Worm (Caenorhabditis elegans) whole organism, mixed stage, embryonic: ENCODE results near the gene C34C12.6.
A peak's percentile ranks its signal among the peaks of the same experiment; 100 is the strongest.

Source experiments
- M03D4.4 ChIP-seq: sonication (generic microtip); optimal IDR thresholded peaks from 2 replicates; lab custom pipeline; 2017; ENCODE audit warnings: mild to moderate bottlenecking, missing genetic modification characterization, missing compliant biosample characterization
- bed-3 ChIP-seq: fragments of 200-800 bp; sonication (Bioruptor generic); optimal IDR thresholded peaks from 3 replicates; lab custom pipeline; 2018; ENCODE audit warnings: mild to moderate bottlenecking, missing genetic modification characterization, moderate library complexity, missing compliant biosample characterization
- blmp-1 ChIP-seq: fragments of 150-350 bp; optimal IDR thresholded peaks from 2 replicates; lab custom pipeline; 2014; ENCODE audit warnings: missing biosample characterization, missing genetic modification characterization
- ceh-39 ChIP-seq: fragments of 150-350 bp; optimal IDR thresholded peaks from 2 replicates; lab custom pipeline; 2014; ENCODE audit warnings: missing biosample characterization, missing genetic modification characterization
- ceh-43 ChIP-seq: fragments of 200-800 bp; sonication (Bioruptor generic); optimal IDR thresholded peaks from 2 replicates; lab custom pipeline; 2018; ENCODE audit warnings: mild to moderate bottlenecking, missing genetic modification characterization, moderate library complexity, missing compliant biosample characterization
- ceh-83 ChIP-seq: fragments of 200-800 bp; sonication (Bioruptor generic); optimal IDR thresholded peaks from 2 replicates; lab custom pipeline; 2018; ENCODE audit warnings: mild to moderate bottlenecking, missing genetic modification characterization, missing compliant biosample characterization
- ces-1 ChIP-seq: fragments of 150-350 bp; optimal IDR thresholded peaks from 2 replicates; lab custom pipeline; 2014; ENCODE audit warnings: missing biosample characterization, missing genetic modification reagents, missing genetic modification characterization
- cnd-1 ChIP-seq: fragments of 200-800 bp; sonication (Bioruptor generic); optimal IDR thresholded peaks from 2 replicates; lab custom pipeline; 2018; ENCODE audit warnings: mild to moderate bottlenecking, missing genetic modification characterization, missing compliant biosample characterization
- drap-1 ChIP-seq: fragments of 200-800 bp; sonication (Bioruptor generic); optimal IDR thresholded peaks from 3 replicates; lab custom pipeline; 2018; ENCODE audit warnings: mild to moderate bottlenecking, missing genetic modification characterization, missing compliant biosample characterization
- elt-1 ChIP-seq: sonication (generic microtip); optimal IDR thresholded peaks from 2 replicates; lab custom pipeline; 2017; ENCODE audit warnings: missing genetic modification characterization, mild to moderate bottlenecking, missing compliant biosample characterization, antibody characterized with exemption, moderate library complexity, borderline replicate concordance; ENCODE audit not compliant: insufficient read depth
- elt-3 ChIP-seq: fragments of 150-350 bp; optimal IDR thresholded peaks from 2 replicates; lab custom pipeline; 2014; ENCODE audit warnings: missing biosample characterization, missing genetic modification characterization
- flh-1 ChIP-seq: fragments of 200-800 bp; sonication (Bioruptor generic); optimal IDR thresholded peaks from 2 replicates; lab custom pipeline; 2018; ENCODE audit warnings: mild to moderate bottlenecking, missing genetic modification characterization, moderate library complexity, missing compliant biosample characterization
- ham-2 ChIP-seq: fragments of 200-800 bp; sonication (Bioruptor generic); optimal IDR thresholded peaks from 2 replicates; lab custom pipeline; 2018; ENCODE audit warnings: mild to moderate bottlenecking, missing genetic modification characterization, missing compliant biosample characterization
- hlh-1 ChIP-seq: fragments of 150-350 bp; optimal IDR thresholded peaks from 2 replicates; lab custom pipeline; 2014; ENCODE audit warnings: missing biosample characterization, missing genetic modification reagents, missing genetic modification characterization
- lin-13 ChIP-seq: fragments of 150-350 bp; optimal IDR thresholded peaks from 2 replicates; lab custom pipeline; 2014; ENCODE audit warnings: missing biosample characterization, missing genetic modification characterization
- lin-32 ChIP-seq: fragments of 200-800 bp; sonication (Bioruptor generic); optimal IDR thresholded peaks from 2 replicates; lab custom pipeline; 2018; ENCODE audit warnings: mild to moderate bottlenecking, missing genetic modification characterization, missing compliant biosample characterization
- lsy-2 ChIP-seq: fragments of 150-350 bp; optimal IDR thresholded peaks from 2 replicates; lab custom pipeline; 2014; ENCODE audit warnings: missing biosample characterization, missing genetic modification characterization
- mab-5 ChIP-seq: fragments of 150-350 bp; optimal IDR thresholded peaks from 2 replicates; lab custom pipeline; 2014; ENCODE audit warnings: missing biosample characterization, missing genetic modification characterization
- mep-1 ChIP-seq: fragments of 150-350 bp; optimal IDR thresholded peaks from 2 replicates; lab custom pipeline; 2017; ENCODE audit warnings: missing biosample characterization, missing genetic modification reagents, missing genetic modification characterization, inconsistent platforms
- mls-2 ChIP-seq: sonication (generic microtip); optimal IDR thresholded peaks from 2 replicates; lab custom pipeline; 2016; ENCODE audit warnings: mild to moderate bottlenecking, missing genetic modification characterization, moderate library complexity, missing compliant biosample characterization
- nhr-12 ChIP-seq: fragments of 150-350 bp; optimal IDR thresholded peaks from 2 replicates; lab custom pipeline; 2014; ENCODE audit warnings: missing biosample characterization, missing genetic modification characterization
- nhr-2 ChIP-seq: fragments of 150-350 bp; optimal IDR thresholded peaks from 2 replicates; lab custom pipeline; 2014; ENCODE audit warnings: missing biosample characterization, missing genetic modification characterization
- nhr-237 ChIP-seq: fragments of 150-350 bp; optimal IDR thresholded peaks from 2 replicates; lab custom pipeline; 2014; ENCODE audit warnings: missing biosample characterization, missing genetic modification characterization
- nhr-28 ChIP-seq: fragments of 150-350 bp; optimal IDR thresholded peaks from 2 replicates; lab custom pipeline; 2014; ENCODE audit warnings: missing biosample characterization, missing genetic modification characterization
- nhr-76 ChIP-seq: sonication (generic microtip); optimal IDR thresholded peaks from 2 replicates; lab custom pipeline; 2017; ENCODE audit warnings: missing biosample characterization, missing genetic modification characterization
- pha-4 ChIP-seq: fragments of 150-350 bp; optimal IDR thresholded peaks from 2 replicates; lab custom pipeline; 2018; ENCODE audit warnings: missing biosample characterization, missing genetic modification reagents, missing genetic modification characterization
- sem-2 ChIP-seq: fragments of 200-800 bp; sonication (Bioruptor generic); optimal IDR thresholded peaks from 2 replicates; lab custom pipeline; 2018; ENCODE audit warnings: mild to moderate bottlenecking, missing genetic modification characterization, missing compliant biosample characterization
- snpc-4 ChIP-seq: fragments of 150-350 bp; optimal IDR thresholded peaks from 2 replicates; lab custom pipeline; 2014; ENCODE audit warnings: missing biosample characterization, missing genetic modification characterization
- sptf-1 ChIP-seq: sonication (generic microtip); optimal IDR thresholded peaks from 2 replicates; lab custom pipeline; 2017; ENCODE audit warnings: mild to moderate bottlenecking, missing genetic modification characterization, moderate library complexity, missing compliant biosample characterization
- tbx-8 ChIP-seq: fragments of 200-800 bp; sonication (Bioruptor generic); optimal IDR thresholded peaks from 2 replicates; lab custom pipeline; 2018; ENCODE audit warnings: mild to moderate bottlenecking, missing genetic modification characterization, moderate library complexity, missing compliant biosample characterization
- unc-120 ChIP-seq: sonication (generic microtip); optimal IDR thresholded peaks from 2 replicates; lab custom pipeline; 2017; ENCODE audit warnings: missing genetic modification characterization, missing compliant biosample characterization; ENCODE audit not compliant: poor library complexity, severe bottlenecking
- unc-39 ChIP-seq: fragments of 150-350 bp; optimal IDR thresholded peaks from 2 replicates; lab custom pipeline; 2014; ENCODE audit warnings: missing biosample characterization, missing genetic modification characterization
- unc-62 ChIP-seq: fragments of 150-350 bp; optimal IDR thresholded peaks from 2 replicates; lab custom pipeline; 2014; ENCODE audit warnings: missing biosample characterization, missing genetic modification reagents, missing genetic modification characterization
- zip-8 ChIP-seq: fragments of 150-350 bp; optimal IDR thresholded peaks from 2 replicates; lab custom pipeline; 2014; ENCODE audit warnings: missing biosample characterization, missing genetic modification characterization
- ztf-11 ChIP-seq: fragments of 150-350 bp; optimal IDR thresholded peaks from 2 replicates; lab custom pipeline; 2014; ENCODE audit warnings: missing biosample characterization, missing genetic modification characterization

Gene C34C12.6

DNA sequence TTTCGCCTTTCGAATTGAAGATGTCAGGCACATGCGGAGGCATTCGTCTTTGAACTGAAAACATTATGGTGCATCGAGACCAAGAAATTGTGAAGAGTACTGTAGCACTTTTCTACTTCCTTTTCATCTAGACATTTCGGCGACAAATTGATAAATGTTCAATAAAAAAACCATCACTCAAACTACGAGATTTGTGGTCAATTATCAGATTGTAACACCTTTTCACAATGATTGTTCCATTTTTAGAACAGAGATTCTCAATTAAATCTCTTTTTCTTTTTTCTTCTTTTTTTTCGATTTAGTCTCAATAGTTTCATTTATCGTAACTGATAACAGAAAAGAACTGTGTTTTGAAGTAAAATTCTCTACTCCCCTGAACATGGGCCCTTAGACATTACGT is 3.7 kb downstream of the C34C12.6 start:
- TF ChIP-seq blmp-1 (no peak), zip-8 (tag; lab: Kevin White, UChicago) (peak; percentile 61), lin-13 (tag; lab: Kevin White, UChicago) (no peak)

- TF ChIP-seq ceh-43 (GFP tag; lab: Kevin White, UChicago) = no peak
- TF ChIP-seq pha-4 (tag; lab: Kevin White, UChicago) = no peak
- no peak for TF ChIP-seq lin-32 (GFP tag; lab: Kevin White, UChicago)
- TF ChIP-seq, all 35 proteins: peak for 0
These were observed 4.7 kb downstream of the C34C12.6 start for ce11 chrIII:3487133-3487532.

DNA sequence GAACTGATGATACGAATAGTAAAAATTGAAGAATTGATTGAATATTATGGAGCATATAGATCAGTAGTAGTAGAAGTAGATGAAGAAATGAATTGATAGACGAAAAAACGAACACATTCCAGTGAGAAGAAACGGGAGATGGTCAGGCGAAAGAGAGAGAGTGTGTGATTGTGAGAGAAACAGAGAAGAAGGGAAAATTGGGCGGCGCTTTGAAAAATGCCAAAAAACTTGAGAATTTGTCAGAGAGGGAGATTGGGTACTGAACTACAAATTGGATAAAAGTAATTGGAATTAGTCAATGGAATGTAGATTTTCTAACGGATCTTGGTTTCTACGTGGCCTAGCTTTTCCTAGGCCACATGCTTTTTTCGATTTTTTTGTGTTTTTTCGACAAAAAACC is 5.8 kb downstream of the C34C12.6 start, which contains the start of gene C34C12.7:
C34C12.7 (minus strand) TSS at position 118 of the 400 bp plus-strand sequence.
- no peak for TF ChIP-seq mep-1 (tag; lab: Kevin White, UChicago)
- no peak for TF ChIP-seq ces-1 (GFP tag; lab: Kevin White, UChicago)
- TF ChIP-seq nhr-237 = no peak
- TF ChIP-seq nhr-28 (tag; lab: Kevin White, UChicago) = no peak
- TF ChIP-seq ceh-43 (GFP tag; lab: Kevin White, UChicago) = no peak
- TF ChIP-seq mls-2 (tag; lab: Kevin White, UChicago) = no peak
- TF ChIP-seq snpc-4 (tag; lab: Kevin White, UChicago) = no peak
- no peak for TF ChIP-seq ham-2
- no peak for TF ChIP-seq unc-39 (tag; lab: Kevin White, UChicago)
- no peak for TF ChIP-seq nhr-2 (tag; lab: Kevin White, UChicago)

- TF ChIP-seq ces-1 (GFP tag; lab: Kevin White, UChicago) = no peak
- no peak for TF ChIP-seq cnd-1 (tag; lab: Kevin White, UChicago)
- TF ChIP-seq mls-2 (tag; lab: Kevin White, UChicago) = no peak
- TF ChIP-seq snpc-4 (tag; lab: Kevin White, UChicago) = no peak
- TF ChIP-seq nhr-76 (tag; lab: Kevin White, UChicago) = no peak
- TF ChIP-seq sem-2 (GFP tag; lab: Kevin White, UChicago) = no peak
- TF ChIP-seq unc-39 (tag; lab: Kevin White, UChicago) = no peak
- no peak for TF ChIP-seq nhr-28 (tag; lab: Kevin White, UChicago)
- TF ChIP-seq pha-4 (tag; lab: Kevin White, UChicago) = no peak
- TF ChIP-seq sptf-1 (tag; lab: Kevin White, UChicago) = no peak
- no peak for TF ChIP-seq ztf-11 (tag; lab: Kevin White, UChicago)
- TF ChIP-seq tbx-8 = no peak
- TF ChIP-seq ham-2 = no peak
- no peak for TF ChIP-seq M03D4.4 (tag; lab: Kevin White, UChicago)
- TF ChIP-seq lin-13 (tag; lab: Kevin White, UChicago) = no peak
These were observed 10.7 kb downstream of the C34C12.6 start, which contains the start of gene gly-14 for ce11 chrIII:3493138-3493537. Gene gly-14 (minus strand): TSS chrIII:3493238.

ce11 chrIII:3498957-3499356 is 16.6 kb downstream of the C34C12.6 start, which contains the start of gene M01F1.9:
Gene M01F1.9 (minus strand): TSS chrIII:3499057.
- TF ChIP-seq lin-32 (GFP tag; lab: Kevin White, UChicago) (no peak), pha-4 (tag; lab: Kevin White, UChicago) (no peak), cnd-1 (tag; lab: Kevin White, UChicago) (no peak)

ce11 chrIII:3499850-3500249 is 17.5 kb downstream of the C34C12.6 start:
- TF ChIP-seq sem-2 (GFP tag; lab: Kevin White, UChicago) = peak; percentile 91
- peak; percentile 81 for TF ChIP-seq ceh-43 (GFP tag; lab: Kevin White, UChicago)
- TF ChIP-seq snpc-4 (tag; lab: Kevin White, UChicago) = no peak
- TF ChIP-seq unc-120 (tag; lab: Kevin White, UChicago) = peak; percentile 71
- no peak for TF ChIP-seq nhr-76 (tag; lab: Kevin White, UChicago)
- peak; percentile 69 for TF ChIP-seq flh-1 (GFP tag; lab: Kevin White, UChicago)
- no peak for TF ChIP-seq zip-8 (tag; lab: Kevin White, UChicago)
- TF ChIP-seq unc-39 (tag; lab: Kevin White, UChicago) = no peak
- TF ChIP-seq elt-1 = no peak
- peak; percentile 94 for TF ChIP-seq bed-3 (GFP tag; lab: Kevin White, UChicago)
- peak; percentile 100 for TF ChIP-seq tbx-8
- TF ChIP-seq sptf-1 (tag; lab: Kevin White, UChicago) = peak; percentile 97
- no peak for TF ChIP-seq blmp-1
- no peak for TF ChIP-seq ceh-39 (tag; lab: Kevin White, UChicago)
- peak; percentile 98 for TF ChIP-seq cnd-1 (tag; lab: Kevin White, UChicago)
- TF ChIP-seq nhr-2 (tag; lab: Kevin White, UChicago) = no peak
- TF ChIP-seq M03D4.4 (tag; lab: Kevin White, UChicago) = peak; percentile 92
- TF ChIP-seq mep-1 (tag; lab: Kevin White, UChicago) = peak; percentile 62
- TF ChIP-seq nhr-28 (tag; lab: Kevin White, UChicago) = no peak
- TF ChIP-seq ham-2 = peak; percentile 85
- no peak for TF ChIP-seq elt-3 (tag; lab: Kevin White, UChicago)
- no peak for TF ChIP-seq mab-5 (tag; lab: Kevin White, UChicago)
- TF ChIP-seq unc-62 = no peak
- peak; percentile 98 for TF ChIP-seq mls-2 (tag; lab: Kevin White, UChicago)
- TF ChIP-seq ztf-11 (tag; lab: Kevin White, UChicago) = no peak
- no peak for TF ChIP-seq lsy-2 (tag; lab: Kevin White, UChicago)
- no peak for TF ChIP-seq pha-4 (tag; lab: Kevin White, UChicago)
- TF ChIP-seq lin-32 (GFP tag; lab: Kevin White, UChicago) = peak; percentile 97
- no peak for TF ChIP-seq nhr-237
- TF ChIP-seq nhr-12 (tag; lab: Kevin White, UChicago) = no peak
- TF ChIP-seq ceh-83 = peak; percentile 96
- TF ChIP-seq lin-13 (tag; lab: Kevin White, UChicago) = peak; percentile 29
- no peak for TF ChIP-seq hlh-1
- TF ChIP-seq drap-1 = peak; percentile 95
